Worm (Caenorhabditis elegans) whole organism, L4 larva: ENCODE results near the gene rpl-29.

Experiments used
- D1046.2 ChIP-seq: fragments of 200-800 bp; sonication (Bioruptor generic); IDR thresholded peaks from 2 replicates; pipeline ENCODE4 v1.3.6; 2022; ENCODE audit warnings: missing genetic modification characterization, missing compliant biosample characterization
- F10B5.3 ChIP-seq: sonication (generic microtip); optimal IDR thresholded peaks from 2 replicates; lab custom pipeline; 2016; ENCODE audit warnings: mild to moderate bottlenecking, missing genetic modification characterization, missing compliant biosample characterization
- T20F7.1 ChIP-seq: fragments of 200-800 bp; sonication (Bioruptor generic); optimal IDR thresholded peaks from 2 replicates; lab custom pipeline; 2018; ENCODE audit warnings: mild to moderate bottlenecking, missing genetic modification characterization, missing compliant biosample characterization
- T26A8.4 ChIP-seq: fragments of 200-800 bp; sonication (Bioruptor generic); IDR thresholded peaks from 2 replicates; pipeline ENCODE4 v1.3.6; 2022; ENCODE audit warnings: missing genetic modification characterization, missing compliant biosample characterization
- Y105C5A.15 ChIP-seq: fragments of 200-800 bp; sonication (Bioruptor generic); IDR thresholded peaks from 2 replicates; pipeline ENCODE4 v1.3.6; 2022; ENCODE audit warnings: missing genetic modification characterization, missing compliant biosample characterization
- Y5F2A.4 ChIP-seq: fragments of 200-800 bp; sonication (Bioruptor generic); optimal IDR thresholded peaks from 2 replicates; lab custom pipeline; 2018; ENCODE audit warnings: mild to moderate bottlenecking, missing genetic modification characterization, missing compliant biosample characterization
- ZK337.2 ChIP-seq: fragments of 200-800 bp; sonication (Bioruptor generic); IDR thresholded peaks from 2 replicates; pipeline ENCODE4 v1.3.6; 2022; ENCODE audit warnings: missing genetic modification reagents, missing genetic modification characterization, missing compliant biosample characterization
- ZK546.5 ChIP-seq, 2 experiments: sonication (generic microtip); optimal IDR thresholded peaks; 2 replicates each; lab custom pipeline; 2017; ENCODE audit warnings: missing biosample characterization in 2 of 2, missing genetic modification characterization in 2 of 2
- aly-2 ChIP-seq: sonication (generic microtip); optimal IDR thresholded peaks from 2 replicates; lab custom pipeline; 2018; ENCODE audit warnings: missing biosample characterization, missing genetic modification characterization
- ama-1 ChIP-seq: fragments of 150-350 bp; optimal IDR thresholded peaks from 2 replicates; lab custom pipeline; 2014; ENCODE audit warnings: inconsistent platforms, mixed read lengths
- ceh-28 ChIP-seq: fragments of 150-350 bp; optimal IDR thresholded peaks from 2 replicates; lab custom pipeline; 2014; ENCODE audit warnings: missing biosample characterization, missing genetic modification reagents, missing genetic modification characterization
- ceh-82 ChIP-seq: sonication (generic microtip); optimal IDR thresholded peaks from 2 replicates; lab custom pipeline; 2017; ENCODE audit warnings: missing biosample characterization, missing genetic modification characterization
- cey-2 ChIP-seq: sonication (generic microtip); optimal IDR thresholded peaks from 3 replicates; lab custom pipeline; 2017; ENCODE audit warnings: missing genetic modification characterization, mild to moderate bottlenecking, missing compliant biosample characterization, antibody characterized with exemption, borderline replicate concordance; ENCODE audit not compliant: insufficient read depth
- daf-8 ChIP-seq: fragments of 200-800 bp; sonication (Bioruptor generic); IDR thresholded peaks from 2 replicates; pipeline ENCODE4 v1.3.6; 2022; ENCODE audit warnings: missing genetic modification characterization, missing compliant biosample characterization
- dmd-8 ChIP-seq: fragments of 200-800 bp; sonication (Bioruptor generic); IDR thresholded peaks from 2 replicates; pipeline ENCODE4 v1.3.6; 2022; ENCODE audit warnings: missing genetic modification characterization, missing compliant biosample characterization
- dpl-1 ChIP-seq: fragments of 150-350 bp; optimal IDR thresholded peaks from 2 replicates; lab custom pipeline; 2014; ENCODE audit warnings: missing biosample characterization, missing genetic modification reagents, missing genetic modification characterization
- duxl-1 ChIP-seq: sonication (generic microtip); optimal IDR thresholded peaks from 2 replicates; lab custom pipeline; 2016; ENCODE audit warnings: mild to moderate bottlenecking, missing genetic modification characterization, moderate library complexity, missing compliant biosample characterization; ENCODE audit not compliant: poor library complexity
- dve-1 ChIP-seq: sonication (generic microtip); optimal IDR thresholded peaks from 2 replicates; lab custom pipeline; 2017; ENCODE audit warnings: antibody characterized with exemption, mild to moderate bottlenecking, missing genetic modification characterization, missing compliant biosample characterization; ENCODE audit not compliant: insufficient read depth
- egl-27 ChIP-seq: sonication (generic microtip); optimal IDR thresholded peaks from 3 replicates; lab custom pipeline; 2017; ENCODE audit warnings: missing biosample characterization, missing genetic modification reagents, missing genetic modification characterization
- egl-43 ChIP-seq: fragments of 200-800 bp; sonication (Bioruptor generic); IDR thresholded peaks from 2 replicates; pipeline ENCODE4 v1.3.6; 2022; ENCODE audit warnings: missing genetic modification reagents, missing genetic modification characterization, missing compliant biosample characterization
- fkh-10 ChIP-seq: fragments of 150-350 bp; optimal IDR thresholded peaks from 2 replicates; lab custom pipeline; 2014; ENCODE audit warnings: missing biosample characterization, missing genetic modification reagents, missing genetic modification characterization
- fos-1 ChIP-seq: fragments of 150-350 bp; optimal IDR thresholded peaks from 2 replicates; lab custom pipeline; 2014; ENCODE audit warnings: missing biosample characterization, missing genetic modification characterization
- hlh-11 ChIP-seq: fragments of 200-800 bp; sonication (Bioruptor generic); optimal IDR thresholded peaks from 2 replicates; lab custom pipeline; 2018; ENCODE audit warnings: mild to moderate bottlenecking, missing genetic modification characterization, missing compliant biosample characterization
- hlh-30 ChIP-seq: sonication (generic microtip); optimal IDR thresholded peaks from 2 replicates; lab custom pipeline; 2017; ENCODE audit warnings: antibody characterized with exemption, mild to moderate bottlenecking, missing genetic modification characterization, missing compliant biosample characterization; ENCODE audit not compliant: insufficient read depth
- jun-1 ChIP-seq: fragments of 150-350 bp; optimal IDR thresholded peaks from 2 replicates; lab custom pipeline; 2014; ENCODE audit warnings: missing biosample characterization, missing genetic modification reagents, missing genetic modification characterization
- lim-7 ChIP-seq: fragments of 200-800 bp; sonication (Bioruptor generic); IDR thresholded peaks from 2 replicates; pipeline ENCODE4 v1.3.6; 2022; ENCODE audit warnings: missing genetic modification characterization, missing compliant biosample characterization
- lsy-2 ChIP-seq, 2 experiments: fragments of 150-350 bp in 1 of 2; sonication (generic microtip) in 1 of 2; optimal IDR thresholded peaks; 2 replicates each; lab custom pipeline; 2014 to 2017; ENCODE audit warnings: missing biosample characterization in 2 of 2, missing genetic modification characterization in 2 of 2
- madf-9 ChIP-seq: fragments of 200-800 bp; sonication (Bioruptor generic); conservative IDR thresholded peaks from 2 replicates; pipeline ENCODE4 v1.3.6; 2022; ENCODE audit warnings: missing genetic modification reagents, missing genetic modification characterization, missing compliant biosample characterization
- mdl-1 ChIP-seq, 2 experiments: fragments of 150-350 bp in 1 of 2; sonication (generic microtip) in 1 of 2; optimal IDR thresholded peaks; 2 replicates each; lab custom pipeline; 2014 to 2017; ENCODE audit warnings: missing biosample characterization in 2 of 2, missing genetic modification characterization in 2 of 2
- mdt-29 ChIP-seq: fragments of 200-800 bp; sonication (Bioruptor generic); IDR thresholded peaks from 2 replicates; pipeline ENCODE4 v1.3.6; 2022; ENCODE audit warnings: missing genetic modification reagents, missing genetic modification characterization, missing compliant biosample characterization
- mep-1 ChIP-seq: fragments of 150-350 bp; sonication (generic microtip); optimal IDR thresholded peaks from 3 replicates; lab custom pipeline; 2014; ENCODE audit warnings: missing biosample characterization, missing genetic modification characterization
- mes-2 ChIP-seq: sonication (generic microtip); optimal IDR thresholded peaks from 2 replicates; lab custom pipeline; 2016; ENCODE audit warnings: missing genotype, mild to moderate bottlenecking, missing genetic modification characterization, missing compliant biosample characterization; ENCODE audit not compliant: poor library complexity, severe bottlenecking
- nhr-111 ChIP-seq: fragments of 200-800 bp; sonication (Bioruptor generic); optimal IDR thresholded peaks from 2 replicates; lab custom pipeline; 2018; ENCODE audit warnings: mild to moderate bottlenecking, missing genetic modification characterization, missing compliant biosample characterization
- nhr-42 ChIP-seq: fragments of 200-800 bp; sonication (Bioruptor generic); IDR thresholded peaks from 2 replicates; pipeline ENCODE4 v1.3.6; 2022; ENCODE audit warnings: missing genetic modification characterization, missing compliant biosample characterization
- php-3 ChIP-seq: fragments of 200-800 bp; sonication (Bioruptor generic); IDR thresholded peaks from 2 replicates; pipeline ENCODE4 v1.3.6; 2022; ENCODE audit warnings: missing genetic modification reagents, missing genetic modification characterization, missing compliant biosample characterization
- saeg-2 ChIP-seq: fragments of 200-800 bp; sonication (Bioruptor generic); IDR thresholded peaks from 2 replicates; pipeline ENCODE4 v1.3.6; 2022; ENCODE audit warnings: missing genetic modification reagents, missing genetic modification characterization, missing compliant biosample characterization
- skn-1 ChIP-seq: fragments of 150-350 bp; optimal IDR thresholded peaks from 2 replicates; lab custom pipeline; 2014; ENCODE audit warnings: missing biosample characterization, missing genetic modification characterization
- snpc-1.2 ChIP-seq: fragments of 200-800 bp; sonication (Bioruptor generic); IDR thresholded peaks from 2 replicates; pipeline ENCODE4 v1.3.6; 2022; ENCODE audit warnings: missing genetic modification reagents, missing genetic modification characterization, missing compliant biosample characterization
- snpc-4 ChIP-seq: fragments of 150-350 bp; optimal IDR thresholded peaks from 2 replicates; lab custom pipeline; 2014; ENCODE audit warnings: missing biosample characterization, missing genetic modification characterization
- tag-97 ChIP-seq: fragments of 200-800 bp; sonication (Bioruptor generic); IDR thresholded peaks from 2 replicates; pipeline ENCODE4 v1.3.6; 2022; ENCODE audit warnings: missing genetic modification characterization, missing compliant biosample characterization
- unc-130 ChIP-seq: sonication (generic microtip); optimal IDR thresholded peaks from 2 replicates; lab custom pipeline; 2016; ENCODE audit warnings: missing genetic modification reagents, missing genetic modification characterization, missing compliant biosample characterization
- unc-39 ChIP-seq: sonication (generic microtip); optimal IDR thresholded peaks from 2 replicates; lab custom pipeline; 2017; ENCODE audit warnings: missing biosample characterization, missing genetic modification characterization
- unc-62 ChIP-seq, 3 experiments: fragments of 150-350 bp in 1 of 3; sonication (generic microtip); optimal IDR thresholded peaks in 2 of 3; peaks in 1 of 3; 1 replicate in 1 of 3; 2 replicates in 2 of 3; lab custom pipeline; 2014 to 2017; ENCODE audit warnings: missing biosample characterization in 3 of 3, missing genetic modification characterization in 3 of 3, missing genetic modification reagents in 3 of 3, missing genotype in 1 of 3
- vab-7 ChIP-seq: fragments of 200-800 bp; sonication (Bioruptor generic); IDR thresholded peaks from 2 replicates; pipeline ENCODE4 v1.3.6; 2022; ENCODE audit warnings: missing genetic modification reagents, missing genetic modification characterization, missing compliant biosample characterization
- zag-1 ChIP-seq: fragments of 150-350 bp; optimal IDR thresholded peaks from 2 replicates; lab custom pipeline; 2014; ENCODE audit warnings: missing biosample characterization, missing genetic modification characterization
- zfp-3 ChIP-seq: fragments of 200-800 bp; sonication (Bioruptor generic); conservative IDR thresholded peaks from 2 replicates; pipeline ENCODE4 v1.3.6; 2022; ENCODE audit warnings: missing genetic modification reagents, missing genetic modification characterization, missing compliant biosample characterization
- zip-11 ChIP-seq: fragments of 200-800 bp; sonication (Bioruptor generic); IDR thresholded peaks from 2 replicates; pipeline ENCODE4 v1.3.6; 2022; ENCODE audit warnings: missing genetic modification characterization, missing compliant biosample characterization

rpl-29 gene

DNA sequence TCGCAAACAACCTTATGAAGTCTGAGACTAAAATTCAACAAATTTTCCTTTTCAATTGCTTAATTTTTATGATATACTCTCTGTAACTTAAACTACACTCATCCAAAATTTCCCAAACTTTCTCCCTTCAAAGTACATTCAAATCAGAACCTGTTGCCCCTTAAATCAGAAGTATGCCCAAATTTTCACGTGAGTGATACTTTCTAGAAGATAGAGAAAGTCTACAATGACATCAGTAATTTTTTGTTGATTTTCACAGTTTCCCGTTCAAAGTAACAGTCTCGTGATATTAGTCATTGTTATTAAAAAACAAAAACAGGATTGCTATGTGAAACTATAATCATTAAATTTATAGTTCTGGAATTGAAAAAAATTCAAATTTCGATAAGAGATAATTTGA, 28.9 kb downstream of the rpl-29 start (continued):
- TF ChIP-seq mes-2, result no peak
- 0 out of 2 replicates have a peak, but pooled peaks have one; percentile 47 for TF ChIP-seq mdt-29 (GFP tag; lab: Robert Waterston, UW)
- TF ChIP-seq ceh-82 (tag; lab: Kevin White, UChicago), result no peak
- TF ChIP-seq vab-7 (GFP tag; lab: Robert Waterston, UW), result no peak
- no peak for TF ChIP-seq egl-43 (GFP tag; lab: Robert Waterston, UW)
- TF ChIP-seq lsy-2 (tag; optimal IDR thresholded peaks at IDR 0.05; lab: Kevin White, UChicago), result peak in 1 of 2 experiments; percentile 58
- no peak for TF ChIP-seq duxl-1 (tag; lab: Kevin White, UChicago)
- TF ChIP-seq zfp-3 (GFP tag; lab: Robert Waterston, UW), result no peak
- no peak for TF ChIP-seq madf-9 (GFP tag; lab: Robert Waterston, UW)
- TF ChIP-seq unc-39 (tag; lab: Kevin White, UChicago), result no peak
- TF ChIP-seq jun-1 (tag; lab: Kevin White, UChicago), result no peak
- peak in 1 of 2 experiments; percentile 39 for TF ChIP-seq mdl-1 (tag; optimal IDR thresholded peaks at IDR 0.05; lab: Kevin White, UChicago)
- TF ChIP-seq php-3, result no peak
- TF ChIP-seq nhr-111 (GFP tag; lab: Kevin White, UChicago), result no peak
- TF ChIP-seq aly-2 (tag; lab: Kevin White, UChicago), result no peak
- no peak for TF ChIP-seq ZK546.5 (tag; optimal IDR thresholded peaks at IDR 0.05; lab: Kevin White, UChicago)
- TF ChIP-seq ceh-28 (tag; lab: Kevin White, UChicago), result no peak

DNA sequence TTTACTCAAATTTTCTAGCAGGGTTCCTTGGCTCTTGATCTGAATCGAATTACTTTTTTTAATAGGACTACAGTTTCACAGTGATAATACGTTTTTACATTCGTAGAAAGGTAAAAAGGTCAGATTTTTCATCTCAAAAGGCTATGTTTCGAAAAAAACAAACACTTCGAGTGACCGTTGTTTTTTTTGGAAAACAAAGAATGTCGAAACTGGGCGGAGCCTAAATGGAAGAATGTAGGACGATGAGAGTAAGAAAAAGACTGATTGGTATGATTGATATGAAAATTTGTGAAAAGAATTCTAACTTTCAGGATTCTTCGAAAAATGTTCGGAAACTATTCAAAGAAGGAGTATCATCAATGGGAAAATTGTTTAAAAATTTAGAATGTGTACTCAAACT, 30.9 kb downstream of the rpl-29 start, which contains the start of gene Y37A1A.2:
Gene Y37A1A.2 (minus strand): TSS at position 101 of the 400 bp plus-strand sequence.
- TF ChIP-seq snpc-1.2 (0 out of 2 replicates have a peak, but pooled peaks have one; percentile 21), unc-62 (GFP tag; optimal IDR thresholded peaks at IDR 0.05 in 1 of 2; lab: Kevin White, UChicago) (no peak), unc-62 (tag; optimal IDR thresholded peaks at IDR 0.05; lab: Kevin White, UChicago) (no peak)

DNA sequence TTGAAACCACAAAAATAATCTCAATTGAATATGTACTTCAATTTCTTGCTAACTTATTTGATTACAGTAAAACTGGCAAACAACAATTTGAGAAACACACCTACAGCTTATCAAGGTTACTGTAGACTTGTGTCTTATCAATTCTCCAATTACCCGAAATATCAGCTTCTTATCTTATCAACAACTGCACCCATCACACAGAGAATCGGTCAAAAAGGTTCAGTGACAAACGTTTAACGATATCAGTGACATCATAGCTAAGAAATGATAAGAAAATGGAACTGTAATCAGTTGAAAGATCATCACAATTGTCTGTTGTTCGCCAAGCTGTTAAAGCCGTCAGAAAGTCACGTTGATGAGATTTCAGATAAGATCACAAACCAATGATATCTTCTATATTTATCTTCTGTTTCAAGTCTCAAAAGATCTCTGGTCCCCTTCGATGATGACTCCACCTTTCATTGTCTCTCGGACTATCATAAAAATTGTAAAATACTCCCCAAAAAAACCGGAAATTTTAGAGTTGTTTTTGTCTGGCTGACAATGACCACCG, 37.3 kb downstream of the rpl-29 start:
- TF ChIP-seq zag-1 (tag; lab: Kevin White, UChicago) (no peak), mep-1 (tag; lab: Kevin White, UChicago) (peak; percentile 72), daf-8 (GFP tag; lab: Robert Waterston, UW) (no peak), dpl-1 (peak; percentile 20), unc-39 (tag; lab: Kevin White, UChicago) (no peak), dve-1 (tag; lab: Kevin White, UChicago) (peak; percentile 99), Y105C5A.15 (GFP tag; lab: Robert Waterston, UW) (no peak), fos-1 (tag; lab: Kevin White, UChicago) (peak; percentile 26), cey-2 (tag; lab: Kevin White, UChicago) (peak; percentile 84), T26A8.4 (GFP tag; lab: Robert Waterston, UW) (no peak), D1046.2 (GFP tag; lab: Robert Waterston, UW) (no peak), hlh-11 (tag; lab: Kevin White, UChicago) (peak; percentile 97), lim-7 (no peak), nhr-42 (GFP tag; lab: Robert Waterston, UW) (no peak), hlh-30 (tag; lab: Kevin White, UChicago) (peak; percentile 71), snpc-4 (tag; lab: Kevin White, UChicago) (no peak), T20F7.1 (peak; percentile 72), dmd-8 (GFP tag; lab: Robert Waterston, UW) (no peak), skn-1 (no peak), jun-1 (tag; lab: Kevin White, UChicago) (peak; percentile 81), egl-27 (tag; lab: Kevin White, UChicago) (peak; percentile 75), tag-97 (GFP tag; lab: Robert Waterston, UW) (no peak), fkh-10 (no peak), unc-130 (GFP tag; lab: Kevin White, UChicago) (no peak), F10B5.3 (no peak), ama-1 (lab: Kevin White, UChicago) (no peak), ZK337.2 (no peak), saeg-2 (GFP tag; lab: Robert Waterston, UW) (no peak), Y5F2A.4 (GFP tag; lab: Kevin White, UChicago) (no peak), zip-11 (GFP tag; lab: Robert Waterston, UW) (no peak)
